Worm (Caenorhabditis elegans) whole organism, late embryonic: ENCODE data around the gene pqn-41.
A peak's percentile ranks its signal among the peaks of the same experiment; 100 is the strongest.

ENCODE experiments used
- F13H6.1 ChIP-seq: sonication (generic microtip); optimal IDR thresholded peaks from 2 replicates; lab custom pipeline; 2016; ENCODE audit warnings: missing genetic modification characterization, missing compliant biosample characterization
- K02D7.2 ChIP-seq: sonication (generic microtip); optimal IDR thresholded peaks from 2 replicates; lab custom pipeline; 2017; ENCODE audit warnings: mild to moderate bottlenecking, missing genetic modification characterization, missing compliant biosample characterization
- T23F11.4 ChIP-seq: fragments of 200-800 bp; sonication (Bioruptor generic); optimal IDR thresholded peaks from 2 replicates; lab custom pipeline; 2018; ENCODE audit warnings: mild to moderate bottlenecking, missing genetic modification characterization, missing compliant biosample characterization
- ama-1 ChIP-seq: fragments of 150-350 bp; optimal IDR thresholded peaks from 2 replicates; lab custom pipeline; 2014
- ceh-18 ChIP-seq: sonication (generic microtip); optimal IDR thresholded peaks from 2 replicates; lab custom pipeline; 2016; ENCODE audit warnings: missing genetic modification characterization, missing compliant biosample characterization
- ceh-22 ChIP-seq: sonication (generic microtip); optimal IDR thresholded peaks from 2 replicates; lab custom pipeline; 2017; ENCODE audit warnings: missing biosample characterization, missing genetic modification characterization
- ceh-30 ChIP-seq: fragments of 150-350 bp; optimal IDR thresholded peaks from 2 replicates; lab custom pipeline; 2014; ENCODE audit warnings: missing biosample characterization, missing genetic modification characterization
- ceh-31 ChIP-seq: sonication (generic microtip); optimal IDR thresholded peaks from 2 replicates; lab custom pipeline; 2016; ENCODE audit warnings: missing genetic modification characterization, missing compliant biosample characterization
- ceh-34 ChIP-seq: sonication (generic microtip); optimal IDR thresholded peaks from 2 replicates; lab custom pipeline; 2016; ENCODE audit warnings: mild to moderate bottlenecking, missing genetic modification characterization, missing compliant biosample characterization
- ceh-6 ChIP-seq: fragments of 200-800 bp; sonication (Bioruptor generic); optimal IDR thresholded peaks from 2 replicates; lab custom pipeline; 2018; ENCODE audit warnings: mild to moderate bottlenecking, missing genetic modification characterization, missing compliant biosample characterization
- ceh-9 ChIP-seq: sonication (generic microtip); optimal IDR thresholded peaks from 2 replicates; lab custom pipeline; 2016; ENCODE audit warnings: mild to moderate bottlenecking, missing genetic modification characterization, inconsistent platforms, missing compliant biosample characterization
- che-1 ChIP-seq: sonication (generic microtip); optimal IDR thresholded peaks from 2 replicates; lab custom pipeline; 2016; ENCODE audit warnings: mild to moderate bottlenecking, missing genetic modification characterization, missing compliant biosample characterization
- dmd-4 ChIP-seq: sonication (generic microtip); optimal IDR thresholded peaks from 2 replicates; lab custom pipeline; 2016; ENCODE audit warnings: borderline replicate concordance, missing genetic modification characterization, missing compliant biosample characterization
- dve-1 ChIP-seq: sonication (generic microtip); optimal IDR thresholded peaks from 2 replicates; lab custom pipeline; 2017; ENCODE audit warnings: antibody characterized with exemption, mild to moderate bottlenecking, missing genetic modification characterization, missing compliant biosample characterization
- elt-2 ChIP-seq: sonication (generic microtip); optimal IDR thresholded peaks from 2 replicates; lab custom pipeline; 2016; ENCODE audit warnings: missing genetic modification reagents, missing genetic modification characterization, missing compliant biosample characterization
- elt-4 ChIP-seq: sonication (generic microtip); optimal IDR thresholded peaks from 2 replicates; lab custom pipeline; 2016; ENCODE audit warnings: missing genetic modification characterization, missing compliant biosample characterization
- ets-4 ChIP-seq: sonication (generic microtip); optimal IDR thresholded peaks from 2 replicates; lab custom pipeline; 2016; ENCODE audit warnings: missing genetic modification characterization, missing compliant biosample characterization
- eyg-1 ChIP-seq: sonication (generic microtip); optimal IDR thresholded peaks from 2 replicates; lab custom pipeline; 2016; ENCODE audit warnings: missing genotype, missing genetic modification characterization, missing compliant biosample characterization
- fax-1 ChIP-seq: sonication (generic microtip); optimal IDR thresholded peaks from 2 replicates; lab custom pipeline; 2016; ENCODE audit warnings: missing genotype, missing genetic modification characterization, missing compliant biosample characterization
- fkh-10 ChIP-seq: fragments of 150-350 bp; optimal IDR thresholded peaks from 2 replicates; lab custom pipeline; 2014; ENCODE audit warnings: missing biosample characterization, missing genetic modification reagents, missing genetic modification characterization
- fkh-6 ChIP-seq: sonication (generic microtip); optimal IDR thresholded peaks from 2 replicates; lab custom pipeline; 2016; ENCODE audit warnings: missing genetic modification characterization, missing compliant biosample characterization
- gmeb-2 ChIP-seq: sonication (generic microtip); optimal IDR thresholded peaks from 2 replicates; lab custom pipeline; 2016; ENCODE audit warnings: missing genetic modification characterization, inconsistent platforms, missing compliant biosample characterization
- hlh-13 ChIP-seq: fragments of 200-800 bp; sonication (Bioruptor generic); optimal IDR thresholded peaks from 2 replicates; lab custom pipeline; 2018; ENCODE audit warnings: mild to moderate bottlenecking, missing genetic modification characterization, missing compliant biosample characterization
- hlh-15 ChIP-seq: sonication (generic microtip); optimal IDR thresholded peaks from 2 replicates; lab custom pipeline; 2016; ENCODE audit warnings: missing genetic modification characterization, missing compliant biosample characterization
- hlh-30 ChIP-seq: sonication (generic microtip); optimal IDR thresholded peaks from 2 replicates; lab custom pipeline; 2017; ENCODE audit warnings: antibody characterized with exemption, missing genetic modification characterization, missing compliant biosample characterization; ENCODE audit not compliant: insufficient read depth
- hlh-6 ChIP-seq: sonication (generic microtip); optimal IDR thresholded peaks from 2 replicates; lab custom pipeline; 2016; ENCODE audit warnings: missing genotype, missing genetic modification characterization, missing compliant biosample characterization
- hlh-8 ChIP-seq: sonication (generic microtip); optimal IDR thresholded peaks from 2 replicates; lab custom pipeline; 2016; ENCODE audit warnings: missing genotype, missing genetic modification characterization, missing compliant biosample characterization
- mec-3 ChIP-seq: sonication (generic microtip); optimal IDR thresholded peaks from 2 replicates; lab custom pipeline; 2016; ENCODE audit warnings: borderline replicate concordance, missing genetic modification characterization, missing compliant biosample characterization
- nfya-1 ChIP-seq: sonication (generic microtip); optimal IDR thresholded peaks from 2 replicates; lab custom pipeline; 2017; ENCODE audit warnings: missing genetic modification characterization, mild to moderate bottlenecking, missing compliant biosample characterization, antibody characterized with exemption, moderate library complexity
- nhr-232 ChIP-seq: sonication (generic microtip); optimal IDR thresholded peaks from 2 replicates; lab custom pipeline; 2016; ENCODE audit warnings: missing genetic modification characterization, missing compliant biosample characterization
- npax-4 ChIP-seq: sonication (generic microtip); optimal IDR thresholded peaks from 2 replicates; lab custom pipeline; 2016; ENCODE audit warnings: missing genetic modification characterization, missing compliant biosample characterization
- pag-3 ChIP-seq: sonication (generic microtip); optimal IDR thresholded peaks from 2 replicates; lab custom pipeline; 2016; ENCODE audit warnings: missing compliant biosample characterization, missing genetic modification characterization, borderline replicate concordance
- pat-9 ChIP-seq: fragments of 200-800 bp; sonication (Bioruptor generic); optimal IDR thresholded peaks from 2 replicates; lab custom pipeline; 2018; ENCODE audit warnings: mild to moderate bottlenecking, missing genetic modification characterization, moderate library complexity, missing compliant biosample characterization
- pax-1 ChIP-seq: fragments of 150-350 bp; optimal IDR thresholded peaks from 2 replicates; lab custom pipeline; 2014; ENCODE audit warnings: missing biosample characterization, missing genetic modification characterization
- pha-2 ChIP-seq: sonication (generic microtip); optimal IDR thresholded peaks from 2 replicates; lab custom pipeline; 2017; ENCODE audit warnings: mild to moderate bottlenecking, missing genetic modification characterization, missing compliant biosample characterization
- pha-4 ChIP-seq: fragments of 150-350 bp; optimal IDR thresholded peaks from 2 replicates; lab custom pipeline; 2018; ENCODE audit warnings: missing biosample characterization, missing genetic modification reagents, missing genetic modification characterization
- pqm-1 ChIP-seq: sonication (generic microtip); optimal IDR thresholded peaks from 2 replicates; lab custom pipeline; 2016; ENCODE audit warnings: missing genetic modification characterization, missing compliant biosample characterization
- pros-1 ChIP-seq: fragments of 150-350 bp; optimal IDR thresholded peaks from 2 replicates; lab custom pipeline; 2014; ENCODE audit warnings: missing biosample characterization, missing genetic modification reagents, missing genetic modification characterization
- ref-2 ChIP-seq: sonication (generic microtip); optimal IDR thresholded peaks from 2 replicates; lab custom pipeline; 2016; ENCODE audit warnings: missing genetic modification characterization, missing compliant biosample characterization
- rnt-1 ChIP-seq: sonication (generic microtip); optimal IDR thresholded peaks from 2 replicates; lab custom pipeline; 2016; ENCODE audit warnings: missing genetic modification characterization, missing compliant biosample characterization
- sox-2 ChIP-seq: fragments of 200-800 bp; sonication (Bioruptor generic); IDR thresholded peaks from 2 replicates; pipeline ENCODE4 v1.3.6; 2022; ENCODE audit warnings: missing genetic modification reagents, missing genetic modification characterization, missing compliant biosample characterization
- sox-4 ChIP-seq: sonication (generic microtip); optimal IDR thresholded peaks from 2 replicates; lab custom pipeline; 2017; ENCODE audit warnings: mild to moderate bottlenecking, missing genetic modification characterization, inconsistent platforms, missing compliant biosample characterization
- syd-9 ChIP-seq: sonication (generic microtip); optimal IDR thresholded peaks from 2 replicates; lab custom pipeline; 2016; ENCODE audit warnings: mild to moderate bottlenecking, missing genetic modification characterization, moderate library complexity, missing compliant biosample characterization
- tbx-2 ChIP-seq: sonication (generic microtip); optimal IDR thresholded peaks from 2 replicates; lab custom pipeline; 2016; ENCODE audit warnings: missing genetic modification characterization, missing compliant biosample characterization
- unc-42 ChIP-seq: sonication (generic microtip); optimal IDR thresholded peaks from 2 replicates; lab custom pipeline; 2016; ENCODE audit warnings: missing genotype, missing genetic modification characterization, missing compliant biosample characterization
- unc-55 ChIP-seq: sonication (generic microtip); optimal IDR thresholded peaks from 2 replicates; lab custom pipeline; 2017; ENCODE audit warnings: missing biosample characterization, missing genetic modification reagents, missing genetic modification characterization
- zip-5 ChIP-seq: sonication (generic microtip); optimal IDR thresholded peaks from 2 replicates; lab custom pipeline; 2016; ENCODE audit warnings: missing genetic modification characterization, missing compliant biosample characterization

The pqn-41 gene

ce11 chrIII:1905589-1905988 is at the start of gene pqn-41, which contains the start of gene B0524.6:
Gene pqn-41 (plus strand): TSS chrIII:1905958.
Gene B0524.6 (minus strand): TSS chrIII:1905640.
- TF ChIP-seq unc-42 (tag; lab: Kevin White, UChicago), result peak; percentile 68
- TF ChIP-seq pqm-1 (tag; lab: Kevin White, UChicago), result no peak
- TF ChIP-seq, all 69 proteins: peak for 1

DNA sequence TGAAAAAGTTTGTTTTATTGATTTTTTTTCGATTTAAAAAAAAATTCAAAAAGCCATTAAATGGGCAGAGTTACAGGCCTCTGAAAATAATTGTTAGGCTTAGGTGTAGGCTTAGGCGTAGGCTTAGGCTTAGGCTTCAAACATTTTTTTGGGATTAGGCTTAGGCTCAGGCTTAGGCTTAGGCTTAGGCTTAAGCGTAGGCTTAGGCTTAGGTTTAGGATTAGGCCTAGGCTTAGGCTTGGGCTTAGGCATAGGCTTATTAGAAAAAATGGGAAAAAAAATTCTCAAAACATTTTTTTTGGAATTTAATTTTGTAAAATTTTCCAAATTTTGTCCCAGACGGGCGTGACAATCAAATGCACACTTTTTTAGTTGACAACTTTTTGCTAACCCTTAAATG is 49.6 kb upstream of the pqn-41 start:
- peak; percentile 61 for TF ChIP-seq dve-1 (tag; lab: Kevin White, UChicago)
- TF ChIP-seq sox-2 (GFP tag; lab: Robert Waterston, UW), result no peak

ce11 chrIII:1856679-1857078 is 49.1 kb upstream of the pqn-41 start:
- TF ChIP-seq npax-4 (tag; lab: Kevin White, UChicago) (no peak), sox-2 (GFP tag; lab: Robert Waterston, UW) (no peak), eyg-1 (tag; lab: Kevin White, UChicago) (no peak), mec-3 (tag; lab: Kevin White, UChicago) (no peak), ceh-30 (no peak), tbx-2 (tag; lab: Kevin White, UChicago) (no peak), hlh-15 (no peak), dmd-4 (no peak)
- TF ChIP-seq, all 69 proteins: peak for 0

DNA sequence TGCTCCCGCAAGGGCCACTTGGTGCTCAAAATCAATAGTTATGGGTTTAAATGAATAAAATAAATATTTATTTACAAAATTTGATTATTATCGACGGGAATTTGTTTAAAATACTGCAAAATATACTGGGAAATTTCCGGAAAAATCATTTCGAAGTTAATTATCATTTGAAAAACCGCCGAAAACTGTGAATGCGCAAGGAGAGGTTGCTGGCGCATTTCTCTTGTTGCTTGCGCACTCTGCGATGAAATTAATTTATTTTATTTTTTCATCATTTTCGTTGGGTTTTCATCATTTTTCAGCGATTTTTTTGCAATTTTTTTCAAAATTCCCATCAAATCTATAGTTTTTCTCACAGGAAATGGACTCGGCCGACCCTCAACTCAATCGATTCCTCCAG is 46.2 kb upstream of the pqn-41 start, which contains the start of gene ddp-1:
Gene ddp-1 (plus strand): TSS at position 357 of the 400 bp plus-strand sequence.
- TF ChIP-seq elt-4 (tag; lab: Kevin White, UChicago) (no peak), ceh-31 (tag; lab: Kevin White, UChicago) (peak; percentile 64), pat-9 (tag; lab: Kevin White, UChicago) (peak; percentile 78), pag-3 (tag; lab: Kevin White, UChicago) (no peak), unc-42 (tag; lab: Kevin White, UChicago) (peak; percentile 93), gmeb-2 (tag; lab: Kevin White, UChicago) (peak; percentile 82), pha-4 (no peak), T23F11.4 (GFP tag; lab: Kevin White, UChicago) (peak; percentile 74), K02D7.2 (tag; lab: Kevin White, UChicago) (peak; percentile 56), ets-4 (tag; lab: Kevin White, UChicago) (peak; percentile 75), nfya-1 (tag; lab: Kevin White, UChicago) (peak; percentile 85), pax-1 (tag; lab: Kevin White, UChicago) (no peak), sox-2 (GFP tag; lab: Robert Waterston, UW) (no peak), pros-1 (tag; lab: Kevin White, UChicago) (no peak), ceh-30 (no peak), nhr-232 (tag; lab: Kevin White, UChicago) (no peak), ceh-6 (GFP tag; lab: Kevin White, UChicago) (peak; percentile 39), sox-4 (peak; percentile 71), ceh-18 (tag; lab: Kevin White, UChicago) (peak; percentile 59), zip-5 (peak; percentile 7), hlh-8 (tag; lab: Kevin White, UChicago) (no peak), che-1 (tag; lab: Kevin White, UChicago) (peak; percentile 78), ceh-22 (tag; lab: Kevin White, UChicago) (no peak), hlh-6 (tag; lab: Kevin White, UChicago) (no peak), ama-1 (lab: Kevin White, UChicago) (no peak), ceh-34 (tag; lab: Kevin White, UChicago) (peak; percentile 66), fkh-10 (GFP tag; lab: Kevin White, UChicago) (peak; percentile 40), hlh-30 (tag; lab: Kevin White, UChicago) (no peak), F13H6.1 (tag; lab: Kevin White, UChicago) (peak; percentile 25), elt-2 (tag; lab: Kevin White, UChicago) (peak; percentile 86), rnt-1 (tag; lab: Kevin White, UChicago) (peak; percentile 52), pha-2 (tag; lab: Kevin White, UChicago) (peak; percentile 58), syd-9 (no peak), fkh-6 (tag; lab: Kevin White, UChicago) (peak; percentile 13), dmd-4 (no peak), unc-55 (GFP tag; lab: Kevin White, UChicago) (no peak), ref-2 (tag; lab: Kevin White, UChicago) (peak; percentile 75), npax-4 (tag; lab: Kevin White, UChicago) (peak; percentile 55), hlh-13 (GFP tag; lab: Kevin White, UChicago) (no peak), ceh-9 (no peak), mec-3 (tag; lab: Kevin White, UChicago) (no peak), fax-1 (tag; lab: Kevin White, UChicago) (peak; percentile 47)
